Worm (Caenorhabditis elegans): ENCODE measurements around the gene F36A4.1.
A peak's percentile ranks its signal among the peaks of the same experiment; 100 is the strongest.

Gene F36A4.1

DNA sequence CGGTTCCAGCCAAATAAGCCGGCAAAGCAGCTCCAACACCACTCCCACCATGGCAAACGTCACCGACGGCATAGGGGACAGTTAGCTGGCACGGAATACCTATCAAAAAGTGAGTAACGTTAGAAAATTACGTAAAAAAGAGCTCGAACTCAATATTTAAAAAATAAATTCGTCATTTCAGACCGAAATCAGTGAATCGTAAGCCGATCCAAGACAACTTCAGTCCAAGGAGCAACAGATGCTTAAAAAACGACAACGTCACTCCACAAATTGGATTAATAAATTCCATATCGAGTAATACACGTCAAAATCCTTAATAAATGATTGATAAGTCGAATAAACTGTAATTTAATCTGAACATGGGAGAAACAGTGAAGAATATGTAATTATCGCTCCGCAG lies 34.0 kb downstream of the F36A4.1 start:
- no peak for TF ChIP-seq pha-4 (tag; optimal IDR thresholded peaks at IDR 0.05)
- TF ChIP-seq nhr-28 (tag; optimal IDR thresholded peaks at IDR 0.05), result no peak
- TF ChIP-seq lin-32 (GFP tag; optimal IDR thresholded peaks at IDR 0.05), result no peak
- TF ChIP-seq nhr-2 (tag; optimal IDR thresholded peaks at IDR 0.05), result no peak
- no peak for TF ChIP-seq drap-1 (GFP tag; optimal IDR thresholded peaks at IDR 0.05)
- no peak for TF ChIP-seq ces-1 (GFP tag; optimal IDR thresholded peaks at IDR 0.05)
- TF ChIP-seq zip-8 (tag; optimal IDR thresholded peaks at IDR 0.05), result no peak
- no peak for TF ChIP-seq ceh-43 (GFP tag; optimal IDR thresholded peaks at IDR 0.05)
- no peak for TF ChIP-seq flh-1 (GFP tag; optimal IDR thresholded peaks at IDR 0.05)
- TF ChIP-seq sptf-1 (tag; optimal IDR thresholded peaks at IDR 0.05), result no peak
- TF ChIP-seq mep-1 (tag; optimal IDR thresholded peaks at IDR 0.05), result no peak
- no peak for TF ChIP-seq hlh-1 (tag; optimal IDR thresholded peaks at IDR 0.05)

DNA sequence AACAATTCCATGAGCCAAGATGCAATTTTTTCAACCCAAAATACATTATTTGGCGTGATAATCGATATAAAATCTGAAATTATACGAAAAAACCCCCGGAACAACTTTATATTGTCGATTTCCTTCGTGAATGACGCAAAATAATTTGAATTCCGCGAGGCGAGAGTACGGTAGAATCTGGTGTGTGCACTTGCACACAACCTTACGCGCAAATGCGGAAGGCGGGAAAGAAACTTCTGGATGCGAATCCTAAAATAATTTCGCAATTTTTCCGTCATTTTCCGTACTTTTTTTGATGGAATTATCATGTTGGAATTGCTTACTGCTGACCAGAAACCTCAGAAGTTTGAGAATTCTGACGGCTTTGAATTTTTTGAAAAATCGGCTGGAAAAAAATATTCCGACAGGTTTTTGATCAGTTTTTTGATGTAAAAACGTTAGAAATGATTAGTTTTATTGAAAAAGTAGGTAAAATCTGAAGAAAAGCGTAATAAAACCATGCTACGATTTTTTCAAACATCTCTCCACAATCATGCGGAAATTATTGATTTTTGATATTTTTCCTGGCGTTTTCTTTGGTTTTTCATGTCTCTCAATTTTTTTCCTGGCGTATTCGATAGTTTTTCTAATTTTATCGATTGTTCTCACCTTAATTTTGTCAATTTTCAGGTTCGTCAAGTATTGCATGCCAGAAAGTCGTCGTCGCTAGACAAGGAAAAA lies 35.1 kb downstream of the F36A4.1 start, which contains the start of gene set-9:
set-9 (plus strand) TSS at position 670 of the 720 bp plus-strand sequence.
- TF ChIP-seq lsy-2 (tag; optimal IDR thresholded peaks at IDR 0.05) (peak; percentile 13), bed-3 (GFP tag; optimal IDR thresholded peaks at IDR 0.05) (no peak)

DNA sequence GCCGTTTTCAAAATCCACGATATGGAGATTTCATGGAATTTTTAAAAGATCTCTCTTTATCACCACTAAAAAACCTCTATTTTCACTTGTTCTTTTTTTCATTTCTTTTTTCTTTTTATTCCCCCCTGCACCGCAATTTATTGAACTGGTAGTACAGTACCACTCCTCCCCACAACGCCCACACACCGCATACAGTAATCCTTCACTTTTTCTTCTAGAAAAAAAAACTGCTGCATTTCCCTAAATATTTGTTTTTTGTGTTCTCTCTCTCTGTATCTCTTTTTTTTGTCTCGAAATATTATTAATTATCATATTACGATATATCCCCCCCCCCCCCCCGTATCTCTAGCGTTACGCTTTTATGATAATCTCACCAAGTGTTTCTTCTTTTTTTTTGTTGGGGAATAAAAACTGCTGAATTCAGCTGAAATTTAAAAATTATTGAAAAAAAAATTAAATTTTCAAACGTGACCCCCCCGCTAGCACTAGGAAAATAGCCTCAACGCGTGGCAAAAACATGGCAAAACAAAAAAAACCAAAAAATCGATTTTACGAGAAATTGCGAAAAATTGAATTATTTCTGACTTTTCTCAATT lies 44.6 kb downstream of the F36A4.1 start, which contains the start of gene Y24D9B.1:
Y24D9B.1 (plus strand) TSS at position 546 of the 596 bp plus-strand sequence.
- TF ChIP-seq lin-32 (GFP tag; optimal IDR thresholded peaks at IDR 0.05), result no peak
- no peak for TF ChIP-seq mab-5 (tag; optimal IDR thresholded peaks at IDR 0.05)
- TF ChIP-seq mep-1 (tag; optimal IDR thresholded peaks at IDR 0.05), result no peak
- TF ChIP-seq blmp-1 (tag; optimal IDR thresholded peaks at IDR 0.05), result no peak
- no peak for TF ChIP-seq mls-2 (tag; optimal IDR thresholded peaks at IDR 0.05)
- no peak for TF ChIP-seq ceh-43 (GFP tag; optimal IDR thresholded peaks at IDR 0.05)
- no peak for TF ChIP-seq hlh-1 (tag; optimal IDR thresholded peaks at IDR 0.05)
- TF ChIP-seq ceh-39 (tag; optimal IDR thresholded peaks at IDR 0.05), result no peak
- TF ChIP-seq M03D4.4 (tag; optimal IDR thresholded peaks at IDR 0.05), result no peak
- TF ChIP-seq unc-120 (tag; optimal IDR thresholded peaks at IDR 0.05; ENCODE audit: poor library complexity, severe bottlenecking), result no peak
- TF ChIP-seq nhr-12 (tag; optimal IDR thresholded peaks at IDR 0.05), result no peak
- TF ChIP-seq drap-1 (GFP tag; optimal IDR thresholded peaks at IDR 0.05), result no peak
- no peak for TF ChIP-seq zip-8 (tag; optimal IDR thresholded peaks at IDR 0.05)
- TF ChIP-seq ham-2 (GFP tag; optimal IDR thresholded peaks at IDR 0.05), result no peak
- no peak for TF ChIP-seq ztf-11 (tag; optimal IDR thresholded peaks at IDR 0.05)

DNA sequence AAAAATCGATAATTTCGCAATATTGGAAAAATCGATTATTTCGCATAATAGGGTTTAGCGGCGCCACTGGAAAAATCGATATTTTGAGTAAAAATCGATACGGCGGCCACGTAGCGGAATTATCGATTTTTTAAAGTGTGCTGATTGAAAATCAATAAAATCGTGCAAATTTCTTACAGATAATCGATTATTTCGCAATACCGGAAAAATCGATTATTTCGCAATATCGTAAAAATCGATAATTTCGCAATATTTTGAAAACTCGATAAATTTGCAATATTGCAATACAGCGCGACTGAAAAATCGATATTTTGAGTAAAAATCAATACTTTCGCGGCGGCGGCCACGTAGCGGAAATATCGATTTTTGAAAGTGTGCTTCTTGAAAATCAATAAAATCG lies 45.4 kb downstream of the F36A4.1 start:
- no peak for TF ChIP-seq zip-8 (tag; optimal IDR thresholded peaks at IDR 0.05)
- TF ChIP-seq nhr-12 (tag; optimal IDR thresholded peaks at IDR 0.05), result no peak
- no peak for TF ChIP-seq ztf-11 (tag; optimal IDR thresholded peaks at IDR 0.05)
- no peak for TF ChIP-seq pha-4 (tag; optimal IDR thresholded peaks at IDR 0.05)
- TF ChIP-seq ceh-83 (GFP tag; optimal IDR thresholded peaks at IDR 0.05), result no peak
- TF ChIP-seq elt-1 (tag; optimal IDR thresholded peaks at IDR 0.05; ENCODE audit: borderline replicate concordance, insufficient read depth), result no peak
- no peak for TF ChIP-seq hlh-1 (tag; optimal IDR thresholded peaks at IDR 0.05)
- TF ChIP-seq nhr-2 (tag; optimal IDR thresholded peaks at IDR 0.05), result no peak
- TF ChIP-seq bed-3 (GFP tag; optimal IDR thresholded peaks at IDR 0.05), result no peak
- no peak for TF ChIP-seq snpc-4 (tag; optimal IDR thresholded peaks at IDR 0.05)

DNA sequence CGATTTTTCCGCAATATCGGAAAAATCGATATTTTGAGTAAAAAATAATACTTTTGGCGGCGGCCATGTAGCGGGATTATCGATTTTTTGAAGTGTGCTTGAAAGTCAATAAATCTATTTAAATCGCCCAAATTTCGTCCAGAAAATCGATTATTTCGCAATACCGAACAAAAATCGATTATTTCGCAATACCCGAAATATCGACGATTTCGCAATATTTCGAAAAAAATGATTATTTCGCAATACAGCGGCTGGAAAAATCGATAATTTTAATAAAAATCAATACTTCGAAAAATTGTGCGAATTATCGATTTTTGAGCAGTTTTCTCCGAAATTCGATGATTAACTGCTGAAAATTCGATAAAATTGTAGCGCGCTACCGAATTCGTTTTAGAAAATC lies 45.8 kb downstream of the F36A4.1 start:
- TF ChIP-seq lin-13 (tag; optimal IDR thresholded peaks at IDR 0.05) (no peak), nhr-2 (tag; optimal IDR thresholded peaks at IDR 0.05) (no peak), elt-1 (tag; optimal IDR thresholded peaks at IDR 0.05; ENCODE audit: borderline replicate concordance, insufficient read depth) (no peak), sem-2 (GFP tag; optimal IDR thresholded peaks at IDR 0.05) (no peak), mep-1 (tag; optimal IDR thresholded peaks at IDR 0.05) (no peak), ceh-83 (GFP tag; optimal IDR thresholded peaks at IDR 0.05) (no peak), flh-1 (GFP tag; optimal IDR thresholded peaks at IDR 0.05) (no peak), lin-32 (GFP tag; optimal IDR thresholded peaks at IDR 0.05) (no peak), elt-3 (tag; optimal IDR thresholded peaks at IDR 0.05) (no peak)
